Fruit fly (Drosophila melanogaster): Measurements from ENCODE around the gene Gga.

- TF ChIP-seq CG8159 (tag; optimal IDR thresholded peaks at IDR 0.05) (no peak), CG14655 (GFP tag; optimal IDR thresholded peaks at IDR 0.05) (no peak), Pif1A (GFP tag; optimal IDR thresholded peaks at IDR 0.05) (no peak), CG34367 (tag; optimal IDR thresholded peaks at IDR 0.05) (no peak), CG17806 (tag; optimal IDR thresholded peaks at IDR 0.05) (no peak), CG13204 (GFP tag; optimal IDR thresholded peaks at IDR 0.05) (no peak)
These were observed 8.0 kb downstream of the Gga start, which contains the start of the genes LysRS and Hecw for dm6 chrX:9608727-9609419.
